Fruit fly (Drosophila melanogaster) whole organism, embryonic: Measurements from ENCODE around the gene CG33090.
A peak's percentile ranks its signal among the peaks of the same experiment; 100 is the strongest.

Experiments
- Antp ChIP-seq: fragments of 200-800 bp; sonication (Bioruptor generic); optimal IDR thresholded peaks from 3 replicates; lab custom pipeline; 2016; ENCODE audit warnings: missing biosample characterization, missing genetic modification characterization
- Atf6 ChIP-seq: fragments of 200-800 bp; sonication (Bioruptor generic); IDR thresholded peaks from 2 replicates; pipeline ENCODE4 v1.3.6; 2022; ENCODE audit warnings: missing biosample characterization, missing genetic modification characterization
- Blimp-1 ChIP-seq: fragments of 200-800 bp; sonication (Bioruptor generic); optimal IDR thresholded peaks from 3 replicates; lab custom pipeline; 2018; ENCODE audit warnings: missing biosample characterization, missing genetic modification characterization, mild to moderate bottlenecking, moderate library complexity, missing genetic modification reagents
- CG10321 ChIP-seq: fragments of 200-800 bp; sonication (Bioruptor generic); IDR thresholded peaks from 2 replicates; pipeline ENCODE4 v1.3.6; 2022; ENCODE audit warnings: missing biosample characterization, missing genetic modification characterization
- CG10431 ChIP-seq: fragments of 200-800 bp; sonication (Bioruptor generic); optimal IDR thresholded peaks from 3 replicates; lab custom pipeline; 2018; ENCODE audit warnings: missing biosample characterization, mild to moderate bottlenecking, missing genetic modification characterization
- CG10462 ChIP-seq: fragments of 200-800 bp; sonication (Bioruptor generic); optimal IDR thresholded peaks from 2 replicates; lab custom pipeline; 2016; ENCODE audit warnings: missing biosample characterization, missing genetic modification characterization
- CG11085 ChIP-seq: fragments of 200-800 bp; sonication (Bioruptor generic); IDR thresholded peaks from 2 replicates; pipeline ENCODE4 v1.3.6; 2022; ENCODE audit warnings: missing biosample characterization, missing genetic modification characterization
- CG13424 ChIP-seq: fragments of 200-800 bp; sonication (Bioruptor generic); optimal IDR thresholded peaks from 2 replicates; lab custom pipeline; 2019; ENCODE audit warnings: missing biosample characterization, mild to moderate bottlenecking, missing genetic modification characterization, moderate library complexity
- CG14710 ChIP-seq: fragments of 200-800 bp; sonication (Bioruptor generic); optimal IDR thresholded peaks from 3 replicates; lab custom pipeline; 2019; ENCODE audit warnings: missing biosample characterization, mild to moderate bottlenecking, missing genetic modification characterization, moderate library complexity
- CG18011 ChIP-seq: fragments of 200-800 bp; sonication (Bioruptor generic); optimal IDR thresholded peaks from 2 replicates; lab custom pipeline; 2017; ENCODE audit warnings: missing biosample characterization, missing genetic modification characterization, mild to moderate bottlenecking, moderate library complexity, missing genotype
- CG18599 ChIP-seq: fragments of 200-800 bp; sonication (Bioruptor generic); optimal IDR thresholded peaks from 3 replicates; lab custom pipeline; 2017; ENCODE audit warnings: missing biosample characterization, missing genetic modification characterization, mild to moderate bottlenecking, moderate library complexity, missing genetic modification reagents
- CG18619 ChIP-seq: fragments of 200-800 bp; sonication (Bioruptor generic); optimal IDR thresholded peaks from 3 replicates; lab custom pipeline; 2017; ENCODE audit warnings: missing biosample characterization, mild to moderate bottlenecking, missing genetic modification characterization
- CG2199 ChIP-seq: fragments of 200-800 bp; sonication (Bioruptor generic); IDR thresholded peaks from 3 replicates; pipeline ENCODE4 v1.3.6; 2022; ENCODE audit warnings: missing biosample characterization, missing genetic modification characterization
- CG31441 ChIP-seq: fragments of 200-800 bp; sonication (Bioruptor generic); IDR thresholded peaks from 2 replicates; pipeline ENCODE4 v1.3.6; 2022; ENCODE audit warnings: missing biosample characterization, missing genetic modification characterization
- CG32532 ChIP-seq: fragments of 200-800 bp; sonication (Bioruptor generic); IDR thresholded peaks from 2 replicates; pipeline ENCODE4 v1.3.6; 2022; ENCODE audit warnings: missing biosample characterization, missing genetic modification characterization
- CG4360 ChIP-seq: fragments of 200-800 bp; sonication (Bioruptor generic); IDR thresholded peaks from 2 replicates; pipeline ENCODE4 v1.3.6; 2022; ENCODE audit warnings: missing biosample characterization, missing genetic modification characterization
- CG4820 ChIP-seq: fragments of 200-800 bp; sonication (Bioruptor generic); optimal IDR thresholded peaks from 3 replicates; lab custom pipeline; 2016; ENCODE audit warnings: missing biosample characterization, missing genetic modification characterization
- CG6254 ChIP-seq: fragments of 200-800 bp; sonication (Bioruptor generic); optimal IDR thresholded peaks from 3 replicates; lab custom pipeline; 2017; ENCODE audit warnings: mild to moderate bottlenecking, missing biosample characterization, missing genetic modification reagents, missing genetic modification characterization
- CG6272 ChIP-seq: fragments of 200-800 bp; sonication (Bioruptor generic); IDR thresholded peaks from 2 replicates; pipeline ENCODE4 v1.3.6; 2022; ENCODE audit warnings: missing biosample characterization, missing genetic modification characterization
- CG9932 ChIP-seq: fragments of 200-800 bp; sonication (Bioruptor generic); IDR thresholded peaks from 2 replicates; pipeline ENCODE4 v1.3.6; 2022; ENCODE audit warnings: missing biosample characterization, missing genetic modification characterization
- CkIIα-i1 ChIP-seq: fragments of 200-800 bp; sonication (Bioruptor generic); IDR thresholded peaks from 2 replicates; pipeline ENCODE4 v1.3.6; 2022; ENCODE audit warnings: missing biosample characterization, missing genetic modification characterization
- Hsf ChIP-seq: fragments of 200-800 bp; sonication (Bioruptor generic); optimal IDR thresholded peaks from 3 replicates; lab custom pipeline; 2016; ENCODE audit warnings: missing biosample characterization, missing genetic modification characterization
- Myb ChIP-seq: fragments of 200-800 bp; sonication (Bioruptor generic); optimal IDR thresholded peaks from 2 replicates; lab custom pipeline; 2016; ENCODE audit warnings: missing biosample characterization, missing genetic modification characterization
- Sox100B ChIP-seq: fragments of 200-800 bp; sonication (Bioruptor generic); optimal IDR thresholded peaks from 3 replicates; lab custom pipeline; 2018; ENCODE audit warnings: missing biosample characterization, mild to moderate bottlenecking, missing genetic modification characterization
- Tbp ChIP-seq: fragments of >200 bp; optimal IDR thresholded peaks from 2 replicates; lab custom pipeline; 2018; ENCODE audit warnings: missing biosample characterization, missing genetic modification characterization
- Usf ChIP-seq: fragments of 200-800 bp; sonication (Bioruptor generic); optimal IDR thresholded peaks from 2 replicates; lab custom pipeline; 2017; ENCODE audit warnings: missing genotype, missing biosample characterization, missing genetic modification characterization
- ash1 ChIP-seq: fragments of 200-800 bp; sonication (Bioruptor generic); optimal IDR thresholded peaks from 2 replicates; lab custom pipeline; 2018; ENCODE audit warnings: missing biosample characterization, mild to moderate bottlenecking, missing genetic modification characterization
- bsh ChIP-seq, 2 experiments: fragments of 200-800 bp; sonication (Bioruptor generic); optimal IDR thresholded peaks; 2 replicates each; lab custom pipeline; 2017 to 2018; ENCODE audit warnings: mild to moderate bottlenecking in 2 of 2, missing biosample characterization in 2 of 2, missing genetic modification characterization in 2 of 2, moderate library complexity in 1 of 2
- cas ChIP-seq: fragments of 200-800 bp; sonication (Bioruptor generic); IDR thresholded peaks from 2 replicates; pipeline ENCODE4 v1.3.6; 2022; ENCODE audit warnings: missing biosample characterization, missing genetic modification characterization
- chif ChIP-seq, 2 experiments: fragments of 200-800 bp; sonication (Bioruptor generic); optimal IDR thresholded peaks; 3 replicates each; lab custom pipeline; 2016; ENCODE audit warnings: missing biosample characterization in 2 of 2, missing genetic modification characterization in 2 of 2
- danr ChIP-seq: fragments of 200-800 bp; sonication (Bioruptor generic); IDR thresholded peaks from 2 replicates; pipeline ENCODE4 v1.3.6; 2022; ENCODE audit warnings: missing biosample characterization, missing genetic modification characterization
- disco-r ChIP-seq: fragments of 200-800 bp; sonication (Bioruptor generic); optimal IDR thresholded peaks from 2 replicates; lab custom pipeline; 2016; ENCODE audit warnings: missing biosample characterization, missing genetic modification characterization
- dpn ChIP-seq, 2 experiments: fragments of 200-800 bp; sonication (Bioruptor generic); optimal IDR thresholded peaks; 3 replicates each; lab custom pipeline; 2016; ENCODE audit warnings: missing biosample characterization in 2 of 2, missing genetic modification characterization in 2 of 2
- gcm2 ChIP-seq: fragments of 200-800 bp; sonication (Bioruptor generic); optimal IDR thresholded peaks from 2 replicates; lab custom pipeline; 2016; ENCODE audit warnings: missing biosample characterization, missing genetic modification characterization
- hb ChIP-seq: fragments of 200-800 bp; sonication (Bioruptor generic); IDR thresholded peaks from 3 replicates; pipeline ENCODE4 v1.3.6; 2022; ENCODE audit warnings: missing biosample characterization, missing genetic modification characterization; ENCODE audit not compliant: partially characterized antibody
- jigr1 ChIP-seq: fragments of 200-800 bp; sonication (Bioruptor generic); IDR thresholded peaks from 3 replicates; pipeline ENCODE4 v1.3.6; 2022; ENCODE audit warnings: missing biosample characterization, missing genetic modification characterization
- lmd ChIP-seq: fragments of 200-800 bp; sonication (Bioruptor generic); IDR thresholded peaks from 2 replicates; pipeline ENCODE4 v1.3.6; 2022; ENCODE audit warnings: missing biosample characterization, missing genetic modification characterization
- lov ChIP-seq, 2 experiments: fragments of 200-800 bp in 1 of 2; fragments of >200 bp in 1 of 2; sonication (Bioruptor generic) in 1 of 2; IDR thresholded peaks in 1 of 2; optimal IDR thresholded peaks in 1 of 2; 2 replicates in 1 of 2; 3 replicates in 1 of 2; pipeline versions ENCODE4 v1.3.6 to Lab custom; 2017 to 2022; ENCODE audit warnings: missing biosample characterization in 1 of 2, missing genetic modification characterization in 1 of 2
- maf-S ChIP-seq: fragments of 200-800 bp; sonication (Bioruptor generic); optimal IDR thresholded peaks from 2 replicates; lab custom pipeline; 2016; ENCODE audit warnings: missing biosample characterization, missing genetic modification characterization
- nau ChIP-seq: fragments of 200-800 bp; sonication (Bioruptor generic); optimal IDR thresholded peaks from 3 replicates; lab custom pipeline; 2017; ENCODE audit warnings: missing biosample characterization, mild to moderate bottlenecking, missing genetic modification characterization, missing genetic modification reagents
- nom ChIP-seq: fragments of 200-800 bp; sonication (Bioruptor generic); optimal IDR thresholded peaks from 2 replicates; lab custom pipeline; 2017; ENCODE audit warnings: missing biosample characterization, missing genetic modification characterization, mild to moderate bottlenecking, moderate library complexity, missing genetic modification reagents
- onecut ChIP-seq: fragments of 200-800 bp; sonication (Bioruptor generic); IDR thresholded peaks from 2 replicates; pipeline ENCODE4 v1.3.6; 2022; ENCODE audit warnings: missing biosample characterization, missing genetic modification characterization
- run ChIP-seq: fragments of 200-800 bp; sonication (Bioruptor generic); optimal IDR thresholded peaks from 3 replicates; lab custom pipeline; 2018; ENCODE audit warnings: missing biosample characterization, mild to moderate bottlenecking, missing genetic modification characterization
- stc ChIP-seq: fragments of 200-800 bp; sonication (Bioruptor generic); IDR thresholded peaks from 2 replicates; pipeline ENCODE4 v1.3.6; 2022; ENCODE audit warnings: missing biosample characterization, missing genetic modification characterization
- tap ChIP-seq: fragments of 200-800 bp; optimal IDR thresholded peaks from 3 replicates; lab custom pipeline; 2019; ENCODE audit warnings: missing biosample characterization, mild to moderate bottlenecking, missing genetic modification characterization, moderate library complexity
- trem ChIP-seq: fragments of 200-800 bp; optimal IDR thresholded peaks from 3 replicates; lab custom pipeline; 2019; ENCODE audit warnings: missing biosample characterization, mild to moderate bottlenecking, missing genetic modification characterization, moderate library complexity
- zen ChIP-seq: fragments of 200-800 bp; sonication (Bioruptor generic); optimal IDR thresholded peaks from 3 replicates; lab custom pipeline; 2018; ENCODE audit warnings: missing biosample characterization, mild to moderate bottlenecking, missing genetic modification characterization, moderate library complexity
- zf30C ChIP-seq: fragments of 200-800 bp; sonication (Bioruptor generic); optimal IDR thresholded peaks from 3 replicates; lab custom pipeline; 2018; ENCODE audit warnings: missing biosample characterization, mild to moderate bottlenecking, missing genetic modification characterization

The CG33090 gene

dm6 chr2L:14355033-14355851 lies 21.3 kb downstream of the CG33090 start, which contains the start of gene Rab14 (continued):
- TF ChIP-seq zf30C (GFP tag; lab: Kevin White, UChicago) (no peak), Antp (GFP tag; lab: Kevin White, UChicago) (peak; percentile 68), gcm2 (GFP tag; lab: Kevin White, UChicago) (peak; percentile 30), zen (tag; lab: Kevin White, UChicago) (peak; percentile 43), CG31441 (peak; percentile 70), trem (tag; lab: Kevin White, UChicago) (peak; percentile 60), lmd (GFP tag; lab: Robert Waterston, UW) (peak; percentile 78), CG14710 (tag; lab: Kevin White, UChicago) (peak; percentile 88), CG2199 (peak; percentile 11; the same call in 1 of the 3 replicates), Myb (GFP tag; lab: Kevin White, UChicago) (peak; percentile 57), CG6272 (GFP tag; lab: Robert Waterston, UW) (peak; percentile 48), cas (GFP tag; lab: Robert Waterston, UW) (0 out of 2 replicates have a peak, but pooled peaks have one; percentile 19), jigr1 (GFP tag; lab: Robert Waterston, UW) (no peak; the same call in 2 of the 3 replicates), danr (GFP tag; lab: Robert Waterston, UW) (peak; percentile 14; the same call in 1 of the 2 replicates), CkIIα-i1 (GFP tag; lab: Robert Waterston, UW) (0 out of 2 replicates have a peak, but pooled peaks have one; percentile 34), CG10431 (peak; percentile 55), run (tag; lab: Kevin White, UChicago) (peak; percentile 40), lov (optimal IDR thresholded peaks at IDR 0.05; lab: Kevin White, UChicago) (no peak), lov (GFP tag; IDR thresholded peaks at IDR 0.05; lab: Robert Waterston, UW) (peak; percentile 59; the same call in 1 of the 3 replicates), CG10321 (peak; percentile 62), nom (peak; percentile 44), disco-r (GFP tag; lab: Kevin White, UChicago) (peak; percentile 28), Atf6 (GFP tag; lab: Robert Waterston, UW) (peak; percentile 87), stc (peak; percentile 83; the same call in 1 of the 2 replicates), bsh (GFP tag; optimal IDR thresholded peaks at IDR 0.05; lab: Kevin White, UChicago) (peak; percentile 12 to 86), Blimp-1 (GFP tag; lab: Kevin White, UChicago) (peak; percentile 74), chif (GFP tag; optimal IDR thresholded peaks at IDR 0.05; lab: Kevin White, UChicago) (peak; percentile 73 to 77), Usf (GFP tag; lab: Kevin White, UChicago) (peak; percentile 24), CG10462 (GFP tag; lab: Kevin White, UChicago) (peak; percentile 48), dpn (GFP tag; optimal IDR thresholded peaks at IDR 0.05; lab: Kevin White, UChicago) (peak; percentile 60 to 82), maf-S (GFP tag; lab: Kevin White, UChicago) (peak; percentile 50), CG18599 (GFP tag; lab: Kevin White, UChicago) (peak; percentile 83), CG18619 (GFP tag; lab: Kevin White, UChicago) (peak; percentile 79), Sox100B (GFP tag; lab: Kevin White, UChicago) (peak; percentile 66), CG4820 (GFP tag; lab: Kevin White, UChicago) (peak; percentile 64), CG9932 (peak; percentile 81), onecut (GFP tag; lab: Robert Waterston, UW) (peak; percentile 80), nau (GFP tag; lab: Kevin White, UChicago) (peak; percentile 51), CG4360 (GFP tag; lab: Robert Waterston, UW) (peak; percentile 92), CG32532 (GFP tag; lab: Robert Waterston, UW) (peak; percentile 91), hb (GFP tag; lab: Robert Waterston, UW) (peak; percentile 80), Tbp (GFP tag; lab: Kevin White, UChicago) (peak; percentile 86), CG11085 (GFP tag; lab: Robert Waterston, UW) (peak; percentile 62), CG13424 (tag; lab: Kevin White, UChicago) (peak; percentile 88), Hsf (GFP tag; lab: Kevin White, UChicago) (peak; percentile 84), CG18011 (peak; percentile 50), CG6254 (GFP tag; lab: Kevin White, UChicago) (peak; percentile 59), ash1 (GFP tag; lab: Kevin White, UChicago) (peak; percentile 59), tap (tag; lab: Kevin White, UChicago) (peak; percentile 75)
